Worm (Caenorhabditis elegans): Measurements from ENCODE around the gene R166.2.

- TF ChIP-seq ceh-44 (GFP tag; IDR thresholded peaks at IDR 0.05) (no peak), pqm-1 (tag; optimal IDR thresholded peaks at IDR 0.05) (no peak), dmd-9 (GFP tag; IDR thresholded peaks at IDR 0.05) (no peak), snpc-1.2 (GFP tag; IDR thresholded peaks at IDR 0.05) (no peak), nhr-6 (tag; optimal IDR thresholded peaks at IDR 0.05) (no peak), ceh-82 (tag; optimal IDR thresholded peaks at IDR 0.05) (no peak)
Measured at ce11 chrII:10504729-10505128, 32.7 kb downstream of the R166.2 start.
